Fruit fly (Drosophila melanogaster) whole organism, pupa: ENCODE results near the gene RecQ4.

Experiments used
- CG10348 ChIP-seq: fragments of 200-800 bp; sonication (Bioruptor generic); IDR thresholded peaks from 2 replicates; pipeline ENCODE4 v1.3.6; 2022; ENCODE audit warnings: missing biosample characterization, missing genetic modification characterization
- CG12605 ChIP-seq: fragments of 200-800 bp; sonication (Bioruptor generic); IDR thresholded peaks from 2 replicates; pipeline ENCODE4 v1.3.6; 2022; ENCODE audit warnings: missing biosample characterization, missing genetic modification characterization
- CG13204 ChIP-seq: fragments of 200-800 bp; sonication (Bioruptor generic); optimal IDR thresholded peaks from 2 replicates; lab custom pipeline; 2018; ENCODE audit warnings: missing biosample characterization, mild to moderate bottlenecking, missing genetic modification characterization, moderate library complexity
- CG14655 ChIP-seq: fragments of 200-800 bp; sonication (Bioruptor generic); optimal IDR thresholded peaks from 3 replicates; lab custom pipeline; 2017; ENCODE audit warnings: mild to moderate bottlenecking, missing biosample characterization, missing genetic modification reagents, missing genetic modification characterization
- CG15710 ChIP-seq: fragments of 200-800 bp; sonication (Bioruptor generic); optimal IDR thresholded peaks from 2 replicates; lab custom pipeline; 2018; ENCODE audit warnings: missing biosample characterization, mild to moderate bottlenecking, missing genetic modification characterization, moderate library complexity
- CG17806 ChIP-seq: fragments of 200-800 bp; sonication (Bioruptor generic); optimal IDR thresholded peaks from 2 replicates; lab custom pipeline; 2018; ENCODE audit warnings: missing biosample characterization, mild to moderate bottlenecking, missing genetic modification characterization, moderate library complexity
- CG32121 ChIP-seq: fragments of 200-800 bp; sonication (Bioruptor generic); IDR thresholded peaks from 2 replicates; pipeline ENCODE4 v1.3.6; 2022; ENCODE audit warnings: missing biosample characterization, missing genetic modification characterization
- CG34367 ChIP-seq: fragments of 200-800 bp; sonication (Bioruptor generic); optimal IDR thresholded peaks from 2 replicates; lab custom pipeline; 2018; ENCODE audit warnings: missing biosample characterization, mild to moderate bottlenecking, missing genetic modification characterization
- CG4496 ChIP-seq: fragments of 200-800 bp; sonication (Bioruptor generic); IDR thresholded peaks from 3 replicates; pipeline ENCODE4 v1.3.6; 2022; ENCODE audit warnings: missing biosample characterization, missing genetic modification characterization
- CG8159 ChIP-seq: fragments of 200-800 bp; sonication (Bioruptor generic); optimal IDR thresholded peaks from 3 replicates; lab custom pipeline; 2018; ENCODE audit warnings: missing biosample characterization, mild to moderate bottlenecking, missing genetic modification characterization, moderate library complexity
- CG8301 ChIP-seq: fragments of 200-800 bp; sonication (Bioruptor generic); optimal IDR thresholded peaks from 2 replicates; lab custom pipeline; 2018; ENCODE audit warnings: missing biosample characterization, mild to moderate bottlenecking, missing genetic modification characterization
- CG9948 ChIP-seq: fragments of 200-800 bp; sonication (Bioruptor generic); optimal IDR thresholded peaks from 2 replicates; lab custom pipeline; 2018; ENCODE audit warnings: missing biosample characterization, mild to moderate bottlenecking, missing genetic modification characterization, moderate library complexity
- D1 ChIP-seq: fragments of 200-800 bp; sonication (Bioruptor generic); optimal IDR thresholded peaks from 2 replicates; lab custom pipeline; 2018; ENCODE audit warnings: missing biosample characterization, mild to moderate bottlenecking, missing genetic modification characterization, moderate library complexity
- EcR ChIP-seq: fragments of 200-800 bp; sonication (Bioruptor generic); optimal IDR thresholded peaks from 3 replicates; lab custom pipeline; 2019; ENCODE audit warnings: missing biosample characterization, missing genetic modification characterization, mild to moderate bottlenecking, moderate library complexity, missing genetic modification reagents
- Ets98B ChIP-seq: fragments of 200-800 bp; sonication (Bioruptor generic); IDR thresholded peaks from 2 replicates; pipeline ENCODE4 v1.3.6; 2022; ENCODE audit warnings: missing biosample characterization, missing genetic modification characterization
- Pif1A ChIP-seq: fragments of 200-800 bp; sonication (Bioruptor generic); optimal IDR thresholded peaks from 3 replicates; lab custom pipeline; 2016; ENCODE audit warnings: missing biosample characterization, missing genetic modification characterization
- Pif1B ChIP-seq: fragments of 200-800 bp; sonication (Bioruptor generic); optimal IDR thresholded peaks from 3 replicates; lab custom pipeline; 2016; ENCODE audit warnings: missing biosample characterization, missing genetic modification characterization
- Snoo ChIP-seq: fragments of 200-800 bp; sonication (Bioruptor generic); optimal IDR thresholded peaks from 3 replicates; lab custom pipeline; 2017; ENCODE audit warnings: missing biosample characterization, mild to moderate bottlenecking, missing genetic modification characterization, inconsistent platforms
- fd96Ca ChIP-seq: fragments of 200-800 bp; sonication (Bioruptor generic); IDR thresholded peaks from 3 replicates; pipeline ENCODE4 v1.3.6; 2022; ENCODE audit warnings: missing biosample characterization, missing genetic modification characterization
- gl ChIP-seq: fragments of 200-800 bp; sonication (Bioruptor generic); optimal IDR thresholded peaks from 2 replicates; lab custom pipeline; 2018; ENCODE audit warnings: missing biosample characterization, mild to moderate bottlenecking, missing genetic modification characterization
- rn ChIP-seq: fragments of 200-800 bp; sonication (Bioruptor generic); IDR thresholded peaks from 2 replicates; pipeline ENCODE4 v1.3.6; 2022; ENCODE audit warnings: missing biosample characterization, missing genetic modification characterization

The RecQ4 gene

DNA sequence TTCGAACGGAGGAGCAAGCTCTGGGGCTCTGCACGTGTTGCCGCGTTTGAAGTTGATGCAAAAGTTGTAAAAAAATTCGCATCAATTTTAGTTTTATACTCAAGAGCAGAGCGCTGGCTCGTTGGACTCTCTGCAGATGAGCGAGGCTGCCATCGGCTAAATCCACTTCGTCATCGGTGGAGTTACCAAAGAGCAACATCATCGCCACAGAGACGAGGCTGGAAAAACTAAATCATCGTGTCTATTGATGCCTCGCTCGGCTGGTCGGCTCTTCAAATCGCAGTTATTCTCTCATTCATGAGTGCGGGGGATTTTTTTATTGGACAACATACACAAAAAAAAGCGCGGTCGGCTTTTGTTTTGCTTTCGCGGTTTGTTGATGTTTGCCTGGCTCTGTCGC is 10.3 kb downstream of the RecQ4 start, which contains the start of gene CG13675:
Gene CG13675 (minus strand): TSS at position 83 of the 400 bp plus-strand sequence.
- TF ChIP-seq CG10348 (GFP tag; lab: Robert Waterston, UW): no peak
- TF ChIP-seq CG4496 (GFP tag; lab: Robert Waterston, UW): peak; percentile 44; the same call in 1 of the 3 replicates

DNA sequence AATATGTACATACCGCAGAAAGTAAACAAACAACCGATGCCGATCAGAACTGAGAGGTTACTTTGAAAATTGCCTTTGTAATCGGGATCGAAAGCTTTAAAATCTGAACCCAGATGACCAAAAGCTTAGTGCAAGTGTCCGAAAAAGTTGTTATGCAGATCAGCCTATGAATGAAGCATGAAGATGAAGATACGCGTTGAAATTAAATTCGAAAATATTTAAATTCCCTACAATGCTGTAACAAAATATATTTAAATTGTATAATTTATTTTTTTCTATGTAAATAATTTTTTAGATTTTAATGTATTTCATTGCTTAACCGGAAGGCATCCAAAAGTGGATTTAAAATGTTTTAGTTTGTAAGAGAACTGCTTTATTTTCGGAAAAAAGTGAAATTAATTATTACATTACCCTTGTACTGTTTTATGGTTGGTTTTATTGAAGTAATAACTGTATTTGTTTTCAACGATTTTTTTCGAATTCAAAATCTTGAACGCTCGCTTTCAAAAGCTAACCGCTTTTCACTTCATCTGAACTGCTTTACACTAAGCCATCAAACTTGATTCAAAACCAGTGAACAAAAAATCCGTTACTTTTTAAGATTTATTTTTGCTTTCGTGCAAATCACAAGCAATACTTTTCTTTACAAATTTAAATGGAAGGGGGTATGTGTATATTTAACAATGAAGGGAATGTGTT is 15.9 kb downstream of the RecQ4 start, which contains the start of gene CG43886:
Gene CG43886 (minus strand): TSS at position 51 of the 699 bp plus-strand sequence.
- TF ChIP-seq D1: peak; percentile 14
- TF ChIP-seq EcR: no peak

DNA sequence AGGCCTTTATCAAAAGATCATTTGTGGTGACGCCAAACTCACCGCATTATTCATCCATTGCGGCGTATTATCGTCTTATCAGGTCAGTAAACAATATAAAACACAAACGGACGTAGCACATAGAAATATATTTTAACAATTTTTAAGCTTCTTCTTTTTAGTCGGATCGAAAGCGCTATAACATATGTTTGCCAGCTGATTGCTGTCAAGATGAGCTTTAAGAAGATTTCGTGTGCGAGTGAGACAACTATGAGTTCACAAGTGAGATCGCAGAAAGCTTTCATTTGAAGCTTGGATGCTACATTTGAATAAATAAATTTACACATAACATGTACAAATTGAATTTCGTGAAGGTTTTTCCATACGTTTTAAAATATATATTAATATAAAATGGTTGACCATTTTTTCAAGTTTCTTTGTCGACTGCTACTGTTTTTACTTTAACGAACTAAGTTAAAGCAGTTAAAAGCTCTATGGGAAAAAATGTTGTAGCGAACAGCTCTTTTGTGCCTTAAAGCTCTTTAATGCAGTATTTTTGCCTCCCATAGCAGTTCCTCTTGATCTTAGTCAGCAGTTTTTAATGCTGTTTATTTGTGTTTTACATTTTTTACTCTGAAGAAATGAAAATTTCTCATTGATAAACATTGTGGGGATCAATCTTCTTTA is 16.9 kb downstream of the RecQ4 start, which contains the start of gene CG42445:
Gene CG42445 (minus strand): TSS at position 186 of the 666 bp plus-strand sequence.
- TF ChIP-seq CG32121 (GFP tag; lab: Robert Waterston, UW): no peak
- TF ChIP-seq CG17806 (tag; lab: Kevin White, UChicago): no peak
- no peak for TF ChIP-seq CG4496 (GFP tag; lab: Robert Waterston, UW)

DNA sequence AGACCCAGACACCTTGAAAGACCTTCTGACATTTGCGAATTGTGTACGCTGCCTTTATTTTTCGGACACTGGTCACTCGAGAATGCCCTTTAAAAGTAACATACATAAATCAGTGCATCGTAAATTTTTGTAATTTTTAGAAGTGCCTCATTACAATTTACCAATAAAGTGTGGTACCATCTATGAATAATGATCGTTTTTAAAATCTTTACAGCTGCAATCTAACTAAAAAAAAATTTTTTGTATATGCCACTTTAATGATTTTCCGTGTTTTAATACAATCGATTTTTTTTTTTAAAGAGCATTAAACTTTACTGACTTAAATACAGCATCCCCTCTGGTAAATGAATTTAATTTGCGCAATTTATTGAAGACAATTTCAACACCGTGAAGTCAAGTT is 18.7 kb downstream of the RecQ4 start:
- TF ChIP-seq CG9948 (no peak), Pif1B (GFP tag; lab: Kevin White, UChicago) (peak; percentile 46), Snoo (tag; lab: Kevin White, UChicago) (peak; percentile 25), CG15710 (tag; lab: Kevin White, UChicago) (peak; percentile 68), CG32121 (GFP tag; lab: Robert Waterston, UW) (0 out of 2 replicates have a peak, but pooled peaks have one; percentile 13), CG34367 (tag; lab: Kevin White, UChicago) (peak; percentile 38), CG17806 (tag; lab: Kevin White, UChicago) (peak; percentile 31), CG13204 (GFP tag; lab: Kevin White, UChicago) (no peak), CG8301 (peak; percentile 5), CG14655 (GFP tag; lab: Kevin White, UChicago) (no peak), CG8159 (tag; lab: Kevin White, UChicago) (peak; percentile 62), Pif1A (GFP tag; lab: Kevin White, UChicago) (peak; percentile 22), EcR (peak; percentile 48)
- TF ChIP-seq, all 21 proteins: peak for 10

DNA sequence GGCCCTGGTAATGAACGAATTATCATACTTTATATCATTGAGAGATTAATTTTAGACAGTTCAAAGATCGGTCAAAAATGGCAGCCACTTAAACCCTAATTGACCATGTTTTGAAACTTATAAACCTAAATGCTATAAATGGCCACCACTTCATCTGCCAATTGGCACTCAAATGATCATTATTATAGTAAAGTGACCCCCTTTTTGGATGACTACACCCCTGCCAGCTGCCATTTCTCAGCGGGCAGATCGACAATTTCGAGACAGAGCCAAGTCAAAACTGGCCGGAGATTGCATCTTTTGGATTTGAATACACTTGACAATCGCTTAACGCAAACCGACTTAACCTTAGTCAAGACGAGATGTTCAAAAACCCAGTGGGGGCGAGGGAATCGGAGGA is 19.6 kb downstream of the RecQ4 start:
- no peak for TF ChIP-seq CG34367 (tag; lab: Kevin White, UChicago)
- TF ChIP-seq Snoo (tag; lab: Kevin White, UChicago): peak; percentile 11
- TF ChIP-seq gl (tag; lab: Kevin White, UChicago): no peak
- no peak for TF ChIP-seq CG14655 (GFP tag; lab: Kevin White, UChicago)
- no peak for TF ChIP-seq CG9948
- no peak for TF ChIP-seq Pif1A (GFP tag; lab: Kevin White, UChicago)
- peak; percentile 22 for TF ChIP-seq CG17806 (tag; lab: Kevin White, UChicago)
- peak; percentile 21 for TF ChIP-seq CG15710 (tag; lab: Kevin White, UChicago)
- TF ChIP-seq CG4496 (GFP tag; lab: Robert Waterston, UW): peak; percentile 45; the same call in 1 of the 3 replicates
- TF ChIP-seq fd96Ca (GFP tag; lab: Robert Waterston, UW): 0 out of 3 replicates have a peak, but pooled peaks have one; percentile 43
- TF ChIP-seq Pif1B (GFP tag; lab: Kevin White, UChicago): no peak
- no peak for TF ChIP-seq CG10348 (GFP tag; lab: Robert Waterston, UW)
- peak; percentile 45 for TF ChIP-seq CG8159 (tag; lab: Kevin White, UChicago)
- no peak for TF ChIP-seq CG12605 (GFP tag; lab: Robert Waterston, UW)
- no peak for TF ChIP-seq CG32121 (GFP tag; lab: Robert Waterston, UW)
- TF ChIP-seq EcR: no peak
- TF ChIP-seq rn (GFP tag; lab: Robert Waterston, UW): no peak
- TF ChIP-seq CG8301: peak; percentile 26
- TF ChIP-seq Ets98B (GFP tag; lab: Robert Waterston, UW): peak; percentile 18; the same call in 1 of the 2 replicates
- TF ChIP-seq, all 21 proteins: peak for 8

DNA sequence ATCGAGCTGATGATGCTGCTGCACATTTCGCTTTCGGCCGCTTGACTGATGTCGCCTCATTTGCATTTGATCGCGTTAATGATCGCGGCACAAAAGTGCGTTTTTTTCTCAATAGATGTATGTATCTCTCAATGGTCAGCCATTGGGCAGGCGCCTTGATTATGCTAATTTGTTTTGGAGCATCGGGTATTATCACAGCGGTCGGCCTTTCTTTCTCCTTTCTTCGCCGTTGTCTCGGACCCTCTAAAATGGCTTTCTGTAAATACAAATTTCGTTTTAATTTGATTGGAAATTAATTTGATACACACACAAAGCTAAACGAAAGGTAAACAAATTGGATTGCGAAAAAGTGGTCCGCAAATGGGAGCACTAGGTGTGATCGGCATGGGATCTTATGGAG is 20.5 kb downstream of the RecQ4 start:
- TF ChIP-seq CG8301: no peak
- TF ChIP-seq CG13204 (GFP tag; lab: Kevin White, UChicago): no peak
- no peak for TF ChIP-seq Pif1A (GFP tag; lab: Kevin White, UChicago)
- TF ChIP-seq CG34367 (tag; lab: Kevin White, UChicago): no peak
- no peak for TF ChIP-seq CG4496 (GFP tag; lab: Robert Waterston, UW)
- no peak for TF ChIP-seq rn (GFP tag; lab: Robert Waterston, UW)
- no peak for TF ChIP-seq fd96Ca (GFP tag; lab: Robert Waterston, UW)
- TF ChIP-seq CG10348 (GFP tag; lab: Robert Waterston, UW): no peak
- no peak for TF ChIP-seq Ets98B (GFP tag; lab: Robert Waterston, UW)
- TF ChIP-seq CG9948: no peak
- no peak for TF ChIP-seq Snoo (tag; lab: Kevin White, UChicago)
- TF ChIP-seq Pif1B (GFP tag; lab: Kevin White, UChicago): no peak
- no peak for TF ChIP-seq CG8159 (tag; lab: Kevin White, UChicago)
- TF ChIP-seq CG17806 (tag; lab: Kevin White, UChicago): no peak
